Worm (Caenorhabditis elegans): ENCODE data around the gene siah-1.

- TF ChIP-seq T22C8.4 (GFP tag; IDR thresholded peaks at IDR 0.05) (no peak), ref-1 (GFP tag; conservative IDR thresholded peaks at IDR 0.05) (no peak), klf-2 (GFP tag; conservative IDR thresholded peaks at IDR 0.05) (no peak), ztf-29 (GFP tag; IDR thresholded peaks at IDR 0.05) (no peak), tab-1 (GFP tag; IDR thresholded peaks at IDR 0.05) (no peak)
Measured at ce11 chrIV:3743748-3744147, at the start of gene siah-1.

All from whole organism, midembryonic.